Fruit fly (Drosophila melanogaster) whole organism, embryonic: ENCODE measurements around the gene Sgp.

Experiments used
- Awh ChIP-seq: fragments of 200-800 bp; sonication (Bioruptor generic); IDR thresholded peaks from 2 replicates; pipeline ENCODE4, ENCODE4 v1.3.6; 2022; ENCODE audit warnings: missing biosample characterization, missing genetic modification characterization
- Blimp-1 ChIP-seq: fragments of 200-800 bp; sonication (Bioruptor generic); optimal IDR thresholded peaks from 3 replicates; lab custom pipeline; 2018; ENCODE audit warnings: missing biosample characterization, missing genetic modification characterization, mild to moderate bottlenecking, moderate library complexity, missing genetic modification reagents
- CG1024 ChIP-seq: fragments of 200-800 bp; sonication (Bioruptor generic); IDR thresholded peaks from 2 replicates; pipeline ENCODE4 v1.3.6; 2022; ENCODE audit warnings: missing biosample characterization, missing genetic modification characterization
- CG12071 ChIP-seq: fragments of 200-800 bp; sonication (Bioruptor generic); optimal IDR thresholded peaks from 3 replicates; lab custom pipeline; 2018; ENCODE audit warnings: missing biosample characterization, mild to moderate bottlenecking, missing genetic modification characterization
- CG14014 ChIP-seq: fragments of 200-800 bp; sonication (Bioruptor generic); IDR thresholded peaks from 2 replicates; pipeline ENCODE4 v1.3.6; 2022; ENCODE audit warnings: missing biosample characterization, missing genetic modification characterization
- CG14050 ChIP-seq: fragments of 200-800 bp; sonication (Bioruptor generic); IDR thresholded peaks from 3 replicates; pipeline ENCODE4 v1.3.6; 2022; ENCODE audit warnings: missing biosample characterization, missing genetic modification characterization
- CG1529 ChIP-seq: fragments of 200-800 bp; sonication (Bioruptor generic); optimal IDR thresholded peaks from 3 replicates; lab custom pipeline; 2018; ENCODE audit warnings: missing biosample characterization, missing genetic modification characterization
- CG15601 ChIP-seq: fragments of 200-800 bp; sonication (Bioruptor generic); optimal IDR thresholded peaks from 3 replicates; lab custom pipeline; 2019; ENCODE audit warnings: missing biosample characterization, mild to moderate bottlenecking, missing genetic modification characterization, moderate library complexity
- CG1602 ChIP-seq: fragments of 200-800 bp; sonication (Bioruptor generic); optimal IDR thresholded peaks from 3 replicates; lab custom pipeline; 2016; ENCODE audit warnings: missing biosample characterization, missing genetic modification characterization
- CG1647 ChIP-seq: fragments of 200-800 bp; sonication (Bioruptor generic); optimal IDR thresholded peaks from 3 replicates; lab custom pipeline; 2016; ENCODE audit warnings: missing biosample characterization, missing genetic modification characterization
- CG16863 ChIP-seq: fragments of 200-800 bp; sonication (Bioruptor generic); optimal IDR thresholded peaks from 3 replicates; lab custom pipeline; 2016; ENCODE audit warnings: missing biosample characterization, missing genetic modification characterization
- CG17359 ChIP-seq: fragments of 200-800 bp; sonication (Bioruptor generic); optimal IDR thresholded peaks from 3 replicates; lab custom pipeline; 2018; ENCODE audit warnings: missing biosample characterization, mild to moderate bottlenecking, missing genetic modification characterization, moderate library complexity
- CG17612 ChIP-seq: fragments of 200-800 bp; sonication (Bioruptor generic); IDR thresholded peaks from 2 replicates; pipeline ENCODE4 v1.3.6; 2022; ENCODE audit warnings: missing biosample characterization, missing genetic modification characterization
- CG2199 ChIP-seq: fragments of 200-800 bp; sonication (Bioruptor generic); IDR thresholded peaks from 3 replicates; pipeline ENCODE4 v1.3.6; 2022; ENCODE audit warnings: missing biosample characterization, missing genetic modification characterization
- CG30431 ChIP-seq: fragments of 200-800 bp; sonication (Bioruptor generic); optimal IDR thresholded peaks from 2 replicates; lab custom pipeline; 2017; ENCODE audit warnings: missing biosample characterization, missing genetic modification characterization
- CG42726 ChIP-seq: fragments of 200-800 bp; sonication (Bioruptor generic); IDR thresholded peaks from 2 replicates; pipeline ENCODE4 v1.3.6; 2022; ENCODE audit warnings: missing biosample characterization, missing genetic modification characterization; ENCODE audit not compliant: partially characterized antibody
- CG7786 ChIP-seq: fragments of 200-800 bp; sonication (Bioruptor generic); optimal IDR thresholded peaks from 2 replicates; lab custom pipeline; 2016; ENCODE audit warnings: missing biosample characterization, missing genetic modification characterization
- CG7839 ChIP-seq: fragments of 200-800 bp; sonication (Bioruptor generic); optimal IDR thresholded peaks from 3 replicates; lab custom pipeline; 2018; ENCODE audit warnings: missing biosample characterization, mild to moderate bottlenecking, missing genetic modification characterization, moderate library complexity
- CG8388 ChIP-seq: fragments of 200-800 bp; sonication (Bioruptor generic); optimal IDR thresholded peaks from 2 replicates; lab custom pipeline; 2019; ENCODE audit warnings: missing biosample characterization, mild to moderate bottlenecking, missing genetic modification characterization, moderate library complexity
- CG9609 ChIP-seq: fragments of 200-800 bp; sonication (Bioruptor generic); optimal IDR thresholded peaks from 3 replicates; lab custom pipeline; 2016; ENCODE audit warnings: missing biosample characterization, missing genetic modification characterization
- CG9817 ChIP-seq: fragments of 200-800 bp; sonication (Bioruptor generic); optimal IDR thresholded peaks from 2 replicates; lab custom pipeline; 2018; ENCODE audit warnings: missing biosample characterization, mild to moderate bottlenecking, missing genetic modification characterization, moderate library complexity
- CTCF ChIP-seq: fragments of 200-800 bp; sonication (Bioruptor generic); optimal IDR thresholded peaks from 2 replicates; lab custom pipeline; 2017; ENCODE audit warnings: missing biosample characterization, mild to moderate bottlenecking, missing genetic modification characterization, moderate library complexity
- CkIIα-i1 ChIP-seq: fragments of 200-800 bp; sonication (Bioruptor generic); IDR thresholded peaks from 2 replicates; pipeline ENCODE4 v1.3.6; 2022; ENCODE audit warnings: missing biosample characterization, missing genetic modification characterization
- Dip3 ChIP-seq: fragments of 200-800 bp; sonication (Bioruptor generic); optimal IDR thresholded peaks from 3 replicates; lab custom pipeline; 2016; ENCODE audit warnings: missing biosample characterization, missing genetic modification characterization
- GATAe ChIP-seq: fragments of 200-800 bp; sonication (Bioruptor generic); conservative IDR thresholded peaks from 2 replicates; pipeline ENCODE4 v1.3.6; 2022; ENCODE audit warnings: missing biosample characterization, missing genetic modification characterization
- H2.0 ChIP-seq: fragments of 200-800 bp; sonication (Bioruptor generic); IDR thresholded peaks from 2 replicates; pipeline ENCODE4 v1.3.6; 2022; ENCODE audit warnings: missing biosample characterization, missing genetic modification characterization
- HmgD ChIP-seq: fragments of 200-800 bp; sonication (Bioruptor generic); optimal IDR thresholded peaks from 3 replicates; lab custom pipeline; 2016; ENCODE audit warnings: missing biosample characterization, missing genetic modification characterization
- MBD-R2 ChIP-seq: fragments of 200-800 bp; sonication (Bioruptor generic); IDR thresholded peaks from 2 replicates; pipeline ENCODE4 v1.3.6; 2022; ENCODE audit warnings: missing biosample characterization, missing genetic modification characterization
- Med ChIP-seq: fragments of 200-800 bp; sonication (Bioruptor generic); peaks from one replicate; lab custom pipeline; 2016; ENCODE audit warnings: missing biosample characterization, missing genetic modification characterization, mild to moderate bottlenecking, inconsistent platforms, moderate library complexity
- Nf-YC ChIP-seq: fragments of 200-800 bp; optimal IDR thresholded peaks from 3 replicates; lab custom pipeline; 2019; ENCODE audit warnings: missing biosample characterization, mild to moderate bottlenecking, missing genetic modification characterization, moderate library complexity
- NfI ChIP-seq: fragments of 200-800 bp; sonication (Bioruptor generic); optimal IDR thresholded peaks from 3 replicates; lab custom pipeline; 2018; ENCODE audit warnings: missing biosample characterization, mild to moderate bottlenecking, missing genetic modification characterization, moderate library complexity
- Oaz ChIP-seq: fragments of 200-800 bp; sonication (Bioruptor generic); IDR thresholded peaks from 2 replicates; pipeline ENCODE4 v1.3.6; 2022; ENCODE audit warnings: missing biosample characterization, missing genetic modification characterization
- Oli ChIP-seq: fragments of 200-800 bp; sonication (Bioruptor generic); optimal IDR thresholded peaks from 2 replicates; lab custom pipeline; 2018; ENCODE audit warnings: missing biosample characterization, mild to moderate bottlenecking, missing genetic modification characterization, moderate library complexity
- Side ChIP-seq: fragments of 200-800 bp; sonication (Bioruptor generic); optimal IDR thresholded peaks from 2 replicates; lab custom pipeline; 2016; ENCODE audit warnings: missing biosample characterization, missing genetic modification characterization
- Six4 ChIP-seq: fragments of 200-800 bp; sonication (Bioruptor generic); optimal IDR thresholded peaks from 2 replicates; lab custom pipeline; 2016; ENCODE audit warnings: missing biosample characterization, missing genetic modification characterization
- Sox102F ChIP-seq: fragments of 200-800 bp; sonication (Bioruptor generic); optimal IDR thresholded peaks from 2 replicates; lab custom pipeline; 2018; ENCODE audit warnings: missing biosample characterization, mild to moderate bottlenecking, missing genetic modification characterization, moderate library complexity
- ash1 ChIP-seq: fragments of 200-800 bp; sonication (Bioruptor generic); optimal IDR thresholded peaks from 2 replicates; lab custom pipeline; 2018; ENCODE audit warnings: missing biosample characterization, mild to moderate bottlenecking, missing genetic modification characterization
- bab2 ChIP-seq: fragments of 200-800 bp; sonication (Bioruptor generic); optimal IDR thresholded peaks from 2 replicates; lab custom pipeline; 2016; ENCODE audit warnings: missing biosample characterization, missing genetic modification characterization
- bsh ChIP-seq, 2 experiments: fragments of 200-800 bp; sonication (Bioruptor generic); optimal IDR thresholded peaks; 2 replicates each; lab custom pipeline; 2017 to 2018; ENCODE audit warnings: mild to moderate bottlenecking in 2 of 2, missing biosample characterization in 2 of 2, missing genetic modification characterization in 2 of 2, moderate library complexity in 1 of 2
- fd96Cb ChIP-seq: fragments of 200-800 bp; sonication (Bioruptor generic); optimal IDR thresholded peaks from 2 replicates; lab custom pipeline; 2018; ENCODE audit warnings: missing biosample characterization, mild to moderate bottlenecking, missing genetic modification characterization, moderate library complexity
- ham ChIP-seq: fragments of 200-800 bp; sonication (Bioruptor generic); IDR thresholded peaks from 2 replicates; pipeline ENCODE4 v1.3.6; 2022; ENCODE audit warnings: missing biosample characterization, missing genetic modification characterization
- luna ChIP-seq: fragments of 200-800 bp; sonication (Bioruptor generic); optimal IDR thresholded peaks from 2 replicates; lab custom pipeline; 2016; ENCODE audit warnings: missing biosample characterization, missing genetic modification characterization
- nau ChIP-seq: fragments of 200-800 bp; sonication (Bioruptor generic); optimal IDR thresholded peaks from 3 replicates; lab custom pipeline; 2017; ENCODE audit warnings: missing biosample characterization, mild to moderate bottlenecking, missing genetic modification characterization, missing genetic modification reagents
- run ChIP-seq: fragments of 200-800 bp; sonication (Bioruptor generic); optimal IDR thresholded peaks from 3 replicates; lab custom pipeline; 2018; ENCODE audit warnings: missing biosample characterization, mild to moderate bottlenecking, missing genetic modification characterization
- seq ChIP-seq: fragments of 200-800 bp; sonication (Bioruptor generic); IDR thresholded peaks from 2 replicates; pipeline ENCODE4 v1.3.6; 2022; ENCODE audit warnings: missing biosample characterization, missing genetic modification characterization
- ssp ChIP-seq: fragments of 200-800 bp; sonication (Bioruptor generic); IDR thresholded peaks from 2 replicates; pipeline ENCODE4 v1.3.6; 2022; ENCODE audit warnings: missing biosample characterization, missing genetic modification characterization
- stc ChIP-seq: fragments of 200-800 bp; sonication (Bioruptor generic); IDR thresholded peaks from 2 replicates; pipeline ENCODE4 v1.3.6; 2022; ENCODE audit warnings: missing biosample characterization, missing genetic modification characterization
- stwl ChIP-seq: fragments of 200-800 bp; sonication (Bioruptor generic); optimal IDR thresholded peaks from 3 replicates; lab custom pipeline; 2018; ENCODE audit warnings: missing biosample characterization, mild to moderate bottlenecking, missing genetic modification characterization, moderate library complexity
- sug ChIP-seq: fragments of 200-800 bp; optimal IDR thresholded peaks from 2 replicates; lab custom pipeline; 2019; ENCODE audit warnings: missing biosample characterization, mild to moderate bottlenecking, missing genetic modification characterization, moderate library complexity
- wor ChIP-seq: fragments of 200-800 bp; sonication (Bioruptor generic); IDR thresholded peaks from 2 replicates; pipeline ENCODE4 v1.3.6; 2022; ENCODE audit warnings: missing biosample characterization, missing genetic modification characterization
- yki ChIP-seq: fragments of >200 bp; optimal IDR thresholded peaks from 3 replicates; lab custom pipeline; 2018
- zfh1 ChIP-seq: fragments of 200-800 bp; sonication (Bioruptor generic); IDR thresholded peaks from 3 replicates; pipeline ENCODE4 v1.3.6; 2022; ENCODE audit warnings: missing biosample characterization, missing genetic modification characterization

Sgp gene

dm6 chr2L:8473448-8473847, 46.0 kb upstream of the Sgp start (continued):
- peak; percentile 37 for TF ChIP-seq CG30431 (GFP tag; lab: Kevin White, UChicago)
- no peak for TF ChIP-seq NfI
- peak; percentile 65 for TF ChIP-seq CG7839 (tag; lab: Kevin White, UChicago)
- TF ChIP-seq CG7786 = no peak
- TF ChIP-seq luna (GFP tag; lab: Kevin White, UChicago) = no peak
- no peak for TF ChIP-seq CG1529 (GFP tag; lab: Kevin White, UChicago)
- no peak for TF ChIP-seq CG42726 (GFP tag; lab: Robert Waterston, UW)
- TF ChIP-seq Nf-YC (tag; lab: Kevin White, UChicago) = no peak
- TF ChIP-seq GATAe = no peak
- TF ChIP-seq stc (GFP tag; lab: Robert Waterston, UW) = peak; percentile 72
- peak; percentile 64 for TF ChIP-seq fd96Cb (tag; lab: Kevin White, UChicago)
- peak; percentile 32 for TF ChIP-seq CG12071 (GFP tag; lab: Kevin White, UChicago)
- no peak for TF ChIP-seq CG17612 (GFP tag; lab: Robert Waterston, UW)
- TF ChIP-seq ham (GFP tag; lab: Robert Waterston, UW) = no peak
- no peak for TF ChIP-seq Dip3 (GFP tag; lab: Kevin White, UChicago)
- TF ChIP-seq CG9817 (tag; lab: Kevin White, UChicago) = peak; percentile 7
- TF ChIP-seq Six4 (GFP tag; lab: Kevin White, UChicago) = peak; percentile 8
- TF ChIP-seq H2.0 (GFP tag; lab: Robert Waterston, UW) = peak; percentile 51; the same call in 1 of the 2 replicates
- TF ChIP-seq ssp (GFP tag; lab: Robert Waterston, UW) = peak; percentile 45; the same call in 1 of the 2 replicates
- peak; percentile 5 for TF ChIP-seq CG1602 (GFP tag; lab: Kevin White, UChicago)
- no peak for TF ChIP-seq CkIIα-i1 (GFP tag; lab: Robert Waterston, UW)
- no peak for TF ChIP-seq sug (tag; lab: Kevin White, UChicago)
- 0 out of 2 replicates have a peak, but pooled peaks have one; percentile 59 for TF ChIP-seq seq (GFP tag; lab: Robert Waterston, UW)
- no peak for TF ChIP-seq Side (GFP tag; lab: Kevin White, UChicago)
- no peak for TF ChIP-seq stwl (tag; lab: Kevin White, UChicago)
- peak; percentile 67; the same call in 1 of the 2 replicates for TF ChIP-seq Awh (GFP tag; lab: Robert Waterston, UW)
- no peak for TF ChIP-seq CTCF (GFP tag; lab: Kevin White, UChicago)
- TF ChIP-seq CG8388 (GFP tag; lab: Kevin White, UChicago) = peak; percentile 46
- no peak for TF ChIP-seq yki (lab: Kevin White, UChicago)
- no peak for TF ChIP-seq ash1 (GFP tag; lab: Kevin White, UChicago)
- TF ChIP-seq Med (GFP tag; lab: Kevin White, UChicago) = peak; percentile 89
- peak; percentile 66 for TF ChIP-seq CG17359 (tag; lab: Kevin White, UChicago)
- TF ChIP-seq Sox102F (GFP tag; lab: Kevin White, UChicago) = peak; percentile 50
- TF ChIP-seq zfh1 (GFP tag; lab: Robert Waterston, UW) = peak; percentile 79
- TF ChIP-seq CG2199 (GFP tag; lab: Robert Waterston, UW) = peak; percentile 58; the same call in 1 of the 3 replicates
- TF ChIP-seq bab2 (GFP tag; lab: Kevin White, UChicago) = peak; percentile 56
- peak; percentile 75 for TF ChIP-seq Blimp-1 (GFP tag; lab: Kevin White, UChicago)
- TF ChIP-seq CG16863 (GFP tag; lab: Kevin White, UChicago) = no peak
- TF ChIP-seq CG9609 (GFP tag; lab: Kevin White, UChicago) = no peak
- peak; percentile 12; the same call in 1 of the 2 replicates for TF ChIP-seq wor
- TF ChIP-seq run (tag; lab: Kevin White, UChicago) = peak; percentile 15
- TF ChIP-seq MBD-R2 = 0 out of 2 replicates have a peak, but pooled peaks have one; percentile 5
- no peak for TF ChIP-seq nau (GFP tag; lab: Kevin White, UChicago)
- peak; percentile 54 for TF ChIP-seq Oli (tag; lab: Kevin White, UChicago)
- no peak for TF ChIP-seq CG1024 (GFP tag; lab: Robert Waterston, UW)
- TF ChIP-seq Oaz (GFP tag; lab: Robert Waterston, UW) = peak; percentile 42
- TF ChIP-seq CG14050 (GFP tag; lab: Robert Waterston, UW) = peak; percentile 60
- TF ChIP-seq bsh (GFP tag; optimal IDR thresholded peaks at IDR 0.05; lab: Kevin White, UChicago) = peak; percentile 65 to 83
- peak; percentile 22 for TF ChIP-seq CG15601
- TF ChIP-seq CG14014 (GFP tag; lab: Robert Waterston, UW) = peak; percentile 47; the same call in 1 of the 2 replicates
- peak; percentile 19 for TF ChIP-seq CG1647 (GFP tag; lab: Kevin White, UChicago)
- no peak for TF ChIP-seq HmgD (GFP tag; lab: Kevin White, UChicago)
